Worm (Caenorhabditis elegans) whole organism, L4/young adult: ENCODE data around the gene bath-39.

ENCODE experiments used
- W03F9.2 ChIP-seq: fragments of 150-350 bp; optimal IDR thresholded peaks from 2 replicates; lab custom pipeline; 2014; ENCODE audit warnings: missing biosample characterization, missing genetic modification characterization
- dao-5 ChIP-seq: sonication (generic microtip); optimal IDR thresholded peaks from 2 replicates; lab custom pipeline; 2016; ENCODE audit warnings: missing genotype, missing genetic modification characterization, moderate library complexity, missing compliant biosample characterization
- him-1 ChIP-seq: sonication (generic microtip); optimal IDR thresholded peaks from 2 replicates; lab custom pipeline; 2016; ENCODE audit warnings: missing genotype, missing genetic modification reagents, missing genetic modification characterization, missing compliant biosample characterization

DNA sequence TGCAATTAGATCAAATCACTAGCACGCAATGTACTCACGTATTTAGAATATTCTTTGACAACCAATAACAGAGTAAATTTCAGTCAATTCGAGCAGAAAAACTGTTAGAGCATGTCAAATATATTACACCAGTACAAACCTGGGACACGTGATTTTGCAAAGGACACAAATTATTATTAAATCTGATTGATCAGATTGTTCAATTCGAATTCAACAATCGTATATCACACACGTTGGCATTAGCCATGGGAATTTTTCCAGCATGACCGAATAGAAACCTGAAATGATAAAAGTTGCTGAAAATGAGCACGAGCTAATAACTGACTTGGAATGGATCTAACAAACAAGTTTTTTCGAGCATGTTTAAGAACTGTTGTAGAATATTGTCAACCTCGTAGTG lies 36.2 kb upstream of the bath-39 start, which contains the start of gene srv-9:
- TF ChIP-seq him-1 (tag; lab: Kevin White, UChicago) (no peak), W03F9.2 (tag; lab: Kevin White, UChicago) (no peak), dao-5 (no peak)
